Worm (Caenorhabditis elegans) whole organism, L4 larva: ENCODE results near the gene bcas-2.
A peak's percentile ranks its signal among the peaks of the same experiment; 100 is the strongest.

Experiments used
- D1046.2 ChIP-seq: fragments of 200-800 bp; sonication (Bioruptor generic); IDR thresholded peaks from 2 replicates; pipeline ENCODE4 v1.3.6; 2022; ENCODE audit warnings: missing genetic modification characterization, missing compliant biosample characterization
- F37D6.2 ChIP-seq: sonication (generic microtip); optimal IDR thresholded peaks from 2 replicates; lab custom pipeline; 2016; ENCODE audit warnings: mild to moderate bottlenecking, missing genetic modification characterization, missing compliant biosample characterization
- F44E2.7 ChIP-seq: fragments of 200-800 bp; sonication (Bioruptor generic); IDR thresholded peaks from 2 replicates; pipeline ENCODE4 v2.1.2; 2022; ENCODE audit warnings: missing genetic modification characterization, missing compliant biosample characterization
- F49E8.2 ChIP-seq: sonication (generic microtip); optimal IDR thresholded peaks from 2 replicates; lab custom pipeline; 2016; ENCODE audit warnings: missing compliant biosample characterization, mild to moderate bottlenecking, missing genetic modification characterization, borderline replicate concordance
- R02D3.7 ChIP-seq: fragments of 150-350 bp; sonication (generic microtip); optimal IDR thresholded peaks from 3 replicates; lab custom pipeline; 2014; ENCODE audit warnings: missing biosample characterization, missing genetic modification characterization
- T20F7.1 ChIP-seq: fragments of 200-800 bp; sonication (Bioruptor generic); optimal IDR thresholded peaks from 2 replicates; lab custom pipeline; 2018; ENCODE audit warnings: mild to moderate bottlenecking, missing genetic modification characterization, missing compliant biosample characterization
- T26A8.4 ChIP-seq: fragments of 200-800 bp; sonication (Bioruptor generic); IDR thresholded peaks from 2 replicates; pipeline ENCODE4 v1.3.6; 2022; ENCODE audit warnings: missing genetic modification characterization, missing compliant biosample characterization
- Y48G9A.11 ChIP-seq: fragments of 200-800 bp; sonication (Bioruptor generic); IDR thresholded peaks from 2 replicates; pipeline ENCODE4 v1.3.6; 2022; ENCODE audit warnings: missing genetic modification reagents, missing genetic modification characterization, missing compliant biosample characterization
- Y5F2A.4 ChIP-seq: fragments of 200-800 bp; sonication (Bioruptor generic); optimal IDR thresholded peaks from 2 replicates; lab custom pipeline; 2018; ENCODE audit warnings: mild to moderate bottlenecking, missing genetic modification characterization, missing compliant biosample characterization
- ama-1 ChIP-seq: fragments of 150-350 bp; optimal IDR thresholded peaks from 2 replicates; lab custom pipeline; 2014; ENCODE audit warnings: inconsistent platforms, mixed read lengths
- arid-1 ChIP-seq: fragments of 200-800 bp; sonication (Bioruptor generic); conservative IDR thresholded peaks from 2 replicates; pipeline ENCODE4 v1.3.6; 2022; ENCODE audit warnings: missing genetic modification reagents, missing genetic modification characterization, missing compliant biosample characterization
- attf-4 ChIP-seq: sonication (generic microtip); optimal IDR thresholded peaks from 3 replicates; lab custom pipeline; 2017; ENCODE audit warnings: missing biosample characterization, missing genetic modification characterization
- ceh-20 ChIP-seq: fragments of 200-800 bp; sonication (Bioruptor generic); IDR thresholded peaks from 2 replicates; pipeline ENCODE4 v1.3.6; 2022; ENCODE audit warnings: missing genetic modification reagents, missing genetic modification characterization, missing compliant biosample characterization
- ceh-28 ChIP-seq: fragments of 150-350 bp; optimal IDR thresholded peaks from 2 replicates; lab custom pipeline; 2014; ENCODE audit warnings: missing biosample characterization, missing genetic modification reagents, missing genetic modification characterization
- cey-2 ChIP-seq: sonication (generic microtip); optimal IDR thresholded peaks from 3 replicates; lab custom pipeline; 2017; ENCODE audit warnings: missing genetic modification characterization, mild to moderate bottlenecking, missing compliant biosample characterization, antibody characterized with exemption, borderline replicate concordance; ENCODE audit not compliant: insufficient read depth
- ctbp-1 ChIP-seq: fragments of 200-800 bp; sonication (Bioruptor generic); IDR thresholded peaks from 2 replicates; pipeline ENCODE4 v1.3.6; 2022; ENCODE audit warnings: missing genetic modification reagents, missing genetic modification characterization, missing compliant biosample characterization
- daf-8 ChIP-seq: fragments of 200-800 bp; sonication (Bioruptor generic); IDR thresholded peaks from 2 replicates; pipeline ENCODE4 v1.3.6; 2022; ENCODE audit warnings: missing genetic modification characterization, missing compliant biosample characterization
- dmd-8 ChIP-seq: fragments of 200-800 bp; sonication (Bioruptor generic); IDR thresholded peaks from 2 replicates; pipeline ENCODE4 v1.3.6; 2022; ENCODE audit warnings: missing genetic modification characterization, missing compliant biosample characterization
- dpl-1 ChIP-seq: fragments of 150-350 bp; optimal IDR thresholded peaks from 2 replicates; lab custom pipeline; 2014; ENCODE audit warnings: missing biosample characterization, missing genetic modification reagents, missing genetic modification characterization
- dve-1 ChIP-seq: sonication (generic microtip); optimal IDR thresholded peaks from 2 replicates; lab custom pipeline; 2017; ENCODE audit warnings: antibody characterized with exemption, mild to moderate bottlenecking, missing genetic modification characterization, missing compliant biosample characterization; ENCODE audit not compliant: insufficient read depth
- fkh-10 ChIP-seq: fragments of 150-350 bp; optimal IDR thresholded peaks from 2 replicates; lab custom pipeline; 2014; ENCODE audit warnings: missing biosample characterization, missing genetic modification reagents, missing genetic modification characterization
- gei-8 ChIP-seq: fragments of 200-800 bp; sonication (Bioruptor generic); optimal IDR thresholded peaks from 2 replicates; lab custom pipeline; 2018; ENCODE audit warnings: mild to moderate bottlenecking, missing genetic modification characterization, missing compliant biosample characterization
- hlh-30 ChIP-seq: sonication (generic microtip); optimal IDR thresholded peaks from 2 replicates; lab custom pipeline; 2017; ENCODE audit warnings: antibody characterized with exemption, mild to moderate bottlenecking, missing genetic modification characterization, missing compliant biosample characterization; ENCODE audit not compliant: insufficient read depth
- hmg-1.1 ChIP-seq: fragments of 200-800 bp; sonication (Bioruptor generic); IDR thresholded peaks from 2 replicates; pipeline ENCODE4 v1.3.6; 2022; ENCODE audit warnings: missing genetic modification reagents, missing genetic modification characterization, missing compliant biosample characterization
- lin-1 ChIP-seq: fragments of 200-800 bp; sonication (Bioruptor generic); IDR thresholded peaks from 2 replicates; pipeline ENCODE4 v1.3.6; 2022; ENCODE audit warnings: missing genetic modification reagents, missing genetic modification characterization, missing compliant biosample characterization
- lin-38 ChIP-seq: fragments of 200-800 bp; sonication (Bioruptor generic); IDR thresholded peaks from 2 replicates; pipeline ENCODE4 v1.3.6; 2022; ENCODE audit warnings: missing genetic modification reagents, missing genetic modification characterization, missing compliant biosample characterization
- lir-3 ChIP-seq: sonication (generic microtip); optimal IDR thresholded peaks from 2 replicates; lab custom pipeline; 2016; ENCODE audit warnings: mild to moderate bottlenecking, missing genetic modification characterization, missing compliant biosample characterization
- mdl-1 ChIP-seq, 2 experiments: fragments of 150-350 bp in 1 of 2; sonication (generic microtip) in 1 of 2; optimal IDR thresholded peaks; 2 replicates each; lab custom pipeline; 2014 to 2017; ENCODE audit warnings: missing biosample characterization in 2 of 2, missing genetic modification characterization in 2 of 2
- mdt-29 ChIP-seq: fragments of 200-800 bp; sonication (Bioruptor generic); IDR thresholded peaks from 2 replicates; pipeline ENCODE4 v1.3.6; 2022; ENCODE audit warnings: missing genetic modification reagents, missing genetic modification characterization, missing compliant biosample characterization
- mep-1 ChIP-seq: fragments of 150-350 bp; sonication (generic microtip); optimal IDR thresholded peaks from 3 replicates; lab custom pipeline; 2014; ENCODE audit warnings: missing biosample characterization, missing genetic modification characterization
- mxl-2 ChIP-seq: fragments of 200-800 bp; sonication (Bioruptor generic); conservative IDR thresholded peaks from 2 replicates; pipeline ENCODE4 v1.3.6; 2022; ENCODE audit warnings: missing genetic modification reagents, missing genetic modification characterization, missing compliant biosample characterization
- mxl-3 ChIP-seq: fragments of 200-800 bp; sonication (Bioruptor generic); optimal IDR thresholded peaks from 2 replicates; lab custom pipeline; 2018; ENCODE audit warnings: mild to moderate bottlenecking, missing genetic modification characterization, missing compliant biosample characterization
- nhr-10 ChIP-seq: fragments of 150-350 bp; optimal IDR thresholded peaks from 2 replicates; lab custom pipeline; 2014; ENCODE audit warnings: missing biosample characterization, missing genetic modification characterization
- nhr-111 ChIP-seq: fragments of 200-800 bp; sonication (Bioruptor generic); optimal IDR thresholded peaks from 2 replicates; lab custom pipeline; 2018; ENCODE audit warnings: mild to moderate bottlenecking, missing genetic modification characterization, missing compliant biosample characterization
- nhr-237 ChIP-seq: sonication (generic microtip); optimal IDR thresholded peaks from 2 replicates; lab custom pipeline; 2017; ENCODE audit warnings: missing biosample characterization, missing genetic modification characterization
- nhr-28 ChIP-seq: fragments of 150-350 bp; optimal IDR thresholded peaks from 2 replicates; lab custom pipeline; 2014; ENCODE audit warnings: missing biosample characterization, missing genetic modification characterization
- nhr-41 ChIP-seq: fragments of 200-800 bp; sonication (Bioruptor generic); IDR thresholded peaks from 2 replicates; pipeline ENCODE4 v1.3.6; 2022; ENCODE audit warnings: missing genetic modification reagents, missing genetic modification characterization, missing compliant biosample characterization
- pha-4 ChIP-seq, 2 experiments: fragments of 150-350 bp in 1 of 2; fragments of 200-800 bp in 1 of 2; sonication (Bioruptor generic) in 1 of 2; IDR thresholded peaks in 1 of 2; optimal IDR thresholded peaks in 1 of 2; 2 replicates each; pipeline versions ENCODE4 v1.3.6 to Lab custom; 2014 to 2022; ENCODE audit warnings: missing genetic modification characterization in 2 of 2, missing genetic modification reagents in 2 of 2, missing biosample characterization in 1 of 2, missing compliant biosample characterization in 1 of 2
- php-3 ChIP-seq: fragments of 200-800 bp; sonication (Bioruptor generic); IDR thresholded peaks from 2 replicates; pipeline ENCODE4 v1.3.6; 2022; ENCODE audit warnings: missing genetic modification reagents, missing genetic modification characterization, missing compliant biosample characterization
- rbr-2 ChIP-seq: sonication (generic microtip); optimal IDR thresholded peaks from 2 replicates; lab custom pipeline; 2016; ENCODE audit warnings: missing genotype, missing genetic modification characterization, missing compliant biosample characterization
- saeg-2 ChIP-seq: fragments of 200-800 bp; sonication (Bioruptor generic); IDR thresholded peaks from 2 replicates; pipeline ENCODE4 v1.3.6; 2022; ENCODE audit warnings: missing genetic modification reagents, missing genetic modification characterization, missing compliant biosample characterization
- snpc-1.2 ChIP-seq: fragments of 200-800 bp; sonication (Bioruptor generic); IDR thresholded peaks from 2 replicates; pipeline ENCODE4 v1.3.6; 2022; ENCODE audit warnings: missing genetic modification reagents, missing genetic modification characterization, missing compliant biosample characterization
- snpc-4 ChIP-seq: fragments of 150-350 bp; optimal IDR thresholded peaks from 2 replicates; lab custom pipeline; 2014; ENCODE audit warnings: missing biosample characterization, missing genetic modification characterization
- spr-1 ChIP-seq: sonication (generic microtip); optimal IDR thresholded peaks from 2 replicates; lab custom pipeline; 2016; ENCODE audit warnings: mild to moderate bottlenecking, missing genetic modification characterization, missing compliant biosample characterization
- tag-97 ChIP-seq: fragments of 200-800 bp; sonication (Bioruptor generic); IDR thresholded peaks from 2 replicates; pipeline ENCODE4 v1.3.6; 2022; ENCODE audit warnings: missing genetic modification characterization, missing compliant biosample characterization
- unc-130 ChIP-seq: sonication (generic microtip); optimal IDR thresholded peaks from 2 replicates; lab custom pipeline; 2016; ENCODE audit warnings: missing genetic modification reagents, missing genetic modification characterization, missing compliant biosample characterization
- unc-62 ChIP-seq, 3 experiments: fragments of 150-350 bp in 1 of 3; sonication (generic microtip); optimal IDR thresholded peaks in 2 of 3; peaks in 1 of 3; 1 replicate in 1 of 3; 2 replicates in 2 of 3; lab custom pipeline; 2014 to 2017; ENCODE audit warnings: missing biosample characterization in 3 of 3, missing genetic modification characterization in 3 of 3, missing genetic modification reagents in 3 of 3, missing genotype in 1 of 3
- zag-1 ChIP-seq: fragments of 150-350 bp; optimal IDR thresholded peaks from 2 replicates; lab custom pipeline; 2014; ENCODE audit warnings: missing biosample characterization, missing genetic modification characterization
- zfp-2 ChIP-seq: sonication (generic microtip); optimal IDR thresholded peaks from 2 replicates; lab custom pipeline; 2016; ENCODE audit warnings: mild to moderate bottlenecking, missing genetic modification characterization, missing compliant biosample characterization
- ztf-11 ChIP-seq: fragments of 150-350 bp; optimal IDR thresholded peaks from 2 replicates; lab custom pipeline; 2014; ENCODE audit warnings: missing biosample characterization, missing genetic modification characterization

Gene bcas-2

DNA sequence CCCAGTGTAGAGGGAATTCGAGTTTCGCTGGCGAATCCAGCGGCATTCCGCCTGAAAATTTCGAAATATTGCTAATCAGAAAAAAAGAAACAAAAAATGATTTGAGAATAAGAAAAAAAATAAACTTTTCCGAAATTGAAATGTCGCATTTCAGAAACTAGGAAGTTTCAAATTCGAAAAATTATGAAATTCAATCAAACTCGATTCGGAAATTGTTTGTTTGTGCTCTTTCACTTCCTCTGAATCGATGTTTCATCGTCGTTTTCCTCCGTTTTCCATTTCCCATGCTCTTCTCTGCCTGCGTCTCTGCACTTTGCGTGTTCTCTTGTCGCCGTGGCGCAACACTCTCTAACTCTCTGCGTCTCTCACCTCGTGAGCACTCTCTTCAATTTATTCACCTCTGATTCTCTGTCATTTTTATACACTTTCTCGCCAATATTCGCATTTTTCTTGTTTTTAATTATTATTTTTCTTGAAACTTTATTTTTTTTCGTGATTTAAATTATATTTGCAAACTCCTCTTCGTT, 32.7 kb upstream of the bcas-2 start, which contains the start of gene C18F10.7:
Gene C18F10.7, minus strand, starts transcription at position 51 of the 527 bp plus-strand sequence.
- TF ChIP-seq mxl-2 (no peak), rbr-2 (tag; lab: Kevin White, UChicago) (peak; percentile 34), ama-1 (lab: Kevin White, UChicago) (no peak), cey-2 (tag; lab: Kevin White, UChicago) (no peak), R02D3.7 (no peak), gei-8 (no peak), F49E8.2 (peak; percentile 8), mdl-1 (tag; optimal IDR thresholded peaks at IDR 0.05; lab: Kevin White, UChicago) (peak; percentile 84 to 94), zag-1 (tag; lab: Kevin White, UChicago) (no peak), F37D6.2 (tag; lab: Kevin White, UChicago) (no peak), lir-3 (tag; lab: Kevin White, UChicago) (no peak), lin-38 (GFP tag; lab: Robert Waterston, UW) (no peak), Y48G9A.11 (GFP tag; lab: Robert Waterston, UW) (peak; percentile 53), ctbp-1 (GFP tag; lab: Robert Waterston, UW) (no peak), ceh-20 (GFP tag; lab: Robert Waterston, UW) (no peak), snpc-4 (tag; lab: Kevin White, UChicago) (no peak), ceh-28 (no peak), pha-4 (GFP tag; IDR thresholded peaks at IDR 0.05; lab: Robert Waterston, UW) (no peak), pha-4 (tag; optimal IDR thresholded peaks at IDR 0.05; lab: Kevin White, UChicago) (peak; percentile 60), mep-1 (tag; lab: Kevin White, UChicago) (no peak), arid-1 (GFP tag; lab: Robert Waterston, UW) (peak; percentile 53; the same call in 1 of the 2 replicates), lin-1 (GFP tag; lab: Robert Waterston, UW) (no peak), nhr-10 (tag; lab: Kevin White, UChicago) (no peak), dmd-8 (GFP tag; lab: Robert Waterston, UW) (no peak), unc-62 (GFP tag; optimal IDR thresholded peaks at IDR 0.05 in 1 of 2; lab: Kevin White, UChicago) (peak in 1 of 2 experiments; percentile 70), unc-62 (tag; optimal IDR thresholded peaks at IDR 0.05; lab: Kevin White, UChicago) (no peak), nhr-111 (no peak), snpc-1.2 (GFP tag; lab: Robert Waterston, UW) (no peak; the same call in 1 of the 2 replicates), ztf-11 (tag; lab: Kevin White, UChicago) (no peak), nhr-28 (peak; percentile 25), T20F7.1 (GFP tag; lab: Kevin White, UChicago) (no peak), spr-1 (tag; lab: Kevin White, UChicago) (peak; percentile 13), daf-8 (no peak), mxl-3 (GFP tag; lab: Kevin White, UChicago) (no peak), attf-4 (tag; lab: Kevin White, UChicago) (no peak), tag-97 (GFP tag; lab: Robert Waterston, UW) (no peak), unc-130 (GFP tag; lab: Kevin White, UChicago) (peak; percentile 61), dpl-1 (GFP tag; lab: Kevin White, UChicago) (peak; percentile 42), zfp-2 (tag; lab: Kevin White, UChicago) (no peak), dve-1 (no peak), hlh-30 (tag; lab: Kevin White, UChicago) (peak; percentile 95), php-3 (0 out of 2 replicates have a peak, but pooled peaks have one; percentile 31), nhr-41 (no peak), F44E2.7 (GFP tag; lab: Robert Waterston, UW) (no peak), nhr-237 (no peak), D1046.2 (GFP tag; lab: Robert Waterston, UW) (no peak), fkh-10 (peak; percentile 9), mdt-29 (GFP tag; lab: Robert Waterston, UW) (no peak), saeg-2 (GFP tag; lab: Robert Waterston, UW) (no peak), T26A8.4 (GFP tag; lab: Robert Waterston, UW) (no peak), Y5F2A.4 (no peak), hmg-1.1 (GFP tag; lab: Robert Waterston, UW) (peak; percentile 69)
